Fruit fly (Drosophila melanogaster) whole organism, embryonic: ENCODE results near the gene CG34256.
A peak's percentile ranks its signal among the peaks of the same experiment; 100 is the strongest.

Experiments
- CG10321 ChIP-seq: fragments of 200-800 bp; sonication (Bioruptor generic); IDR thresholded peaks from 2 replicates; pipeline ENCODE4 v1.3.6; 2022; ENCODE audit warnings: missing biosample characterization, missing genetic modification characterization
- CG10366 ChIP-seq: fragments of 200-800 bp; sonication (Bioruptor generic); IDR thresholded peaks from 2 replicates; pipeline ENCODE4 v1.3.6; 2022; ENCODE audit warnings: missing biosample characterization, missing genetic modification characterization
- CG11085 ChIP-seq: fragments of 200-800 bp; sonication (Bioruptor generic); IDR thresholded peaks from 2 replicates; pipeline ENCODE4 v1.3.6; 2022; ENCODE audit warnings: missing biosample characterization, missing genetic modification characterization
- CG13123 ChIP-seq: fragments of 200-800 bp; sonication (Bioruptor generic); optimal IDR thresholded peaks from 2 replicates; lab custom pipeline; 2016; ENCODE audit warnings: missing biosample characterization, missing genetic modification characterization
- CG14014 ChIP-seq: fragments of 200-800 bp; sonication (Bioruptor generic); IDR thresholded peaks from 2 replicates; pipeline ENCODE4 v1.3.6; 2022; ENCODE audit warnings: missing biosample characterization, missing genetic modification characterization
- CG14441 ChIP-seq: fragments of 200-800 bp; sonication (Bioruptor generic); IDR thresholded peaks from 2 replicates; pipeline ENCODE4 v1.3.6; 2022; ENCODE audit warnings: missing biosample characterization, missing genetic modification characterization
- CG14710 ChIP-seq: fragments of 200-800 bp; sonication (Bioruptor generic); optimal IDR thresholded peaks from 3 replicates; lab custom pipeline; 2019; ENCODE audit warnings: missing biosample characterization, mild to moderate bottlenecking, missing genetic modification characterization, moderate library complexity
- CG15479 ChIP-seq: fragments of 200-800 bp; sonication (Bioruptor generic); optimal IDR thresholded peaks from 3 replicates; lab custom pipeline; 2019; ENCODE audit warnings: missing biosample characterization, mild to moderate bottlenecking, missing genetic modification characterization, moderate library complexity
- CG17568 ChIP-seq: fragments of 200-800 bp; sonication (Bioruptor generic); optimal IDR thresholded peaks from 2 replicates; lab custom pipeline; 2018; ENCODE audit warnings: missing biosample characterization, mild to moderate bottlenecking, missing genetic modification characterization, moderate library complexity
- CG2116 ChIP-seq: fragments of 200-800 bp; sonication (Bioruptor generic); optimal IDR thresholded peaks from 3 replicates; lab custom pipeline; 2018; ENCODE audit warnings: missing biosample characterization, mild to moderate bottlenecking, missing genetic modification characterization
- CG2712 ChIP-seq: fragments of 200-800 bp; optimal IDR thresholded peaks from 3 replicates; lab custom pipeline; 2019; ENCODE audit warnings: missing biosample characterization, mild to moderate bottlenecking, missing genetic modification characterization, moderate library complexity
- CG3163 ChIP-seq: fragments of 200-800 bp; sonication (Bioruptor generic); optimal IDR thresholded peaks from 3 replicates; lab custom pipeline; 2016; ENCODE audit warnings: missing biosample characterization, missing genetic modification characterization
- CG3726 ChIP-seq: fragments of 200-800 bp; sonication (Bioruptor generic); IDR thresholded peaks from 3 replicates; pipeline ENCODE4, ENCODE4 v1.3.6; 2022; ENCODE audit warnings: missing biosample characterization, missing genetic modification characterization
- CG4730 ChIP-seq: fragments of 200-800 bp; sonication (Bioruptor generic); IDR thresholded peaks from 2 replicates; pipeline ENCODE4 v1.3.6; 2022; ENCODE audit warnings: missing biosample characterization, missing genetic modification characterization
- CG5245 ChIP-seq: fragments of 200-800 bp; sonication (Bioruptor generic); optimal IDR thresholded peaks from 3 replicates; lab custom pipeline; 2016; ENCODE audit warnings: missing biosample characterization, missing genetic modification characterization
- CG6272 ChIP-seq: fragments of 200-800 bp; sonication (Bioruptor generic); IDR thresholded peaks from 2 replicates; pipeline ENCODE4 v1.3.6; 2022; ENCODE audit warnings: missing biosample characterization, missing genetic modification characterization
- CG7372 ChIP-seq: fragments of 200-800 bp; sonication (Bioruptor generic); IDR thresholded peaks from 2 replicates; pipeline ENCODE4 v1.3.6; 2022; ENCODE audit warnings: missing biosample characterization, missing genetic modification characterization
- CG7745 ChIP-seq: fragments of 200-800 bp; sonication (Bioruptor generic); optimal IDR thresholded peaks from 2 replicates; lab custom pipeline; 2018; ENCODE audit warnings: missing biosample characterization, mild to moderate bottlenecking, missing genetic modification characterization, moderate library complexity
- CG8281 ChIP-seq: fragments of 200-800 bp; sonication (Bioruptor generic); optimal IDR thresholded peaks from 2 replicates; lab custom pipeline; 2018; ENCODE audit warnings: missing biosample characterization, mild to moderate bottlenecking, missing genetic modification characterization, moderate library complexity
- CG8290 ChIP-seq, 3 experiments: fragments of 200-800 bp; sonication (Bioruptor generic); optimal IDR thresholded peaks; 2 replicates each; lab custom pipeline; 2016 to 2019; ENCODE audit warnings: missing biosample characterization in 3 of 3, missing genetic modification characterization in 3 of 3, mild to moderate bottlenecking in 2 of 3, moderate library complexity in 1 of 3
- CG8359 ChIP-seq: fragments of 200-800 bp; sonication (Bioruptor generic); optimal IDR thresholded peaks from 2 replicates; lab custom pipeline; 2017; ENCODE audit warnings: missing biosample characterization, mild to moderate bottlenecking, missing genetic modification characterization, borderline replicate concordance
- E2f1 ChIP-seq: fragments of 200-800 bp; sonication (Bioruptor generic); IDR thresholded peaks from 2 replicates; pipeline ENCODE4 v1.3.6; 2022; ENCODE audit warnings: missing biosample characterization, missing genetic modification characterization
- Eip74EF ChIP-seq, 2 experiments: fragments of 200-800 bp in 1 of 2; fragments of >200 bp in 1 of 2; sonication (Bioruptor generic) in 1 of 2; optimal IDR thresholded peaks; 2 replicates each; lab custom pipeline; 2017 to 2019; ENCODE audit warnings: missing biosample characterization in 2 of 2, missing genetic modification characterization in 2 of 2, mild to moderate bottlenecking in 1 of 2, moderate library complexity in 1 of 2
- Fer1 ChIP-seq: fragments of 200-800 bp; sonication (Bioruptor generic); optimal IDR thresholded peaks from 2 replicates; lab custom pipeline; 2017; ENCODE audit warnings: missing biosample characterization, mild to moderate bottlenecking, missing genetic modification characterization
- GATAe ChIP-seq: fragments of 200-800 bp; sonication (Bioruptor generic); conservative IDR thresholded peaks from 2 replicates; pipeline ENCODE4 v1.3.6; 2022; ENCODE audit warnings: missing biosample characterization, missing genetic modification characterization
- HmgZ ChIP-seq: fragments of 200-800 bp; sonication (Bioruptor generic); optimal IDR thresholded peaks from 2 replicates; lab custom pipeline; 2018; ENCODE audit warnings: missing biosample characterization, mild to moderate bottlenecking, missing genetic modification characterization
- Mes4 ChIP-seq: fragments of 200-800 bp; sonication (Bioruptor generic); optimal IDR thresholded peaks from 2 replicates; lab custom pipeline; 2016; ENCODE audit warnings: missing biosample characterization, missing genetic modification characterization
- Optix ChIP-seq: fragments of 200-800 bp; sonication (Bioruptor generic); IDR thresholded peaks from 3 replicates; pipeline ENCODE4 v1.3.6; 2022; ENCODE audit warnings: missing biosample characterization, missing genetic modification characterization
- Spps ChIP-seq: fragments of 200-800 bp; sonication (Bioruptor generic); optimal IDR thresholded peaks from 2 replicates; lab custom pipeline; 2018; ENCODE audit warnings: missing biosample characterization, mild to moderate bottlenecking, missing genetic modification characterization
- br ChIP-seq: fragments of >200 bp; optimal IDR thresholded peaks from 2 replicates; lab custom pipeline; 2017
- chm ChIP-seq: fragments of 200-800 bp; sonication (Bioruptor generic); IDR thresholded peaks from 2 replicates; pipeline ENCODE4 v1.3.6; 2022; ENCODE audit warnings: missing biosample characterization, missing genetic modification characterization
- dmrt99B ChIP-seq: fragments of 200-800 bp; sonication (Bioruptor generic); optimal IDR thresholded peaks from 2 replicates; lab custom pipeline; 2018; ENCODE audit warnings: missing biosample characterization, mild to moderate bottlenecking, missing genetic modification characterization, moderate library complexity
- ems ChIP-seq: fragments of 200-800 bp; sonication (Bioruptor generic); optimal IDR thresholded peaks from 3 replicates; lab custom pipeline; 2016; ENCODE audit warnings: missing biosample characterization, missing genetic modification characterization
- esg ChIP-seq: fragments of 200-800 bp; sonication (Bioruptor generic); conservative IDR thresholded peaks from 2 replicates; pipeline ENCODE4 v1.3.6; 2022; ENCODE audit warnings: missing biosample characterization, missing genetic modification characterization
- fd102C ChIP-seq: fragments of 200-800 bp; sonication (Bioruptor generic); optimal IDR thresholded peaks from 2 replicates; lab custom pipeline; 2018; ENCODE audit warnings: missing biosample characterization, mild to moderate bottlenecking, missing genetic modification characterization, moderate library complexity
- fru ChIP-seq: fragments of >200 bp; optimal IDR thresholded peaks from 2 replicates; lab custom pipeline; 2017
- grn ChIP-seq: fragments of 200-800 bp; sonication (Bioruptor generic); optimal IDR thresholded peaks from 3 replicates; lab custom pipeline; 2017; ENCODE audit warnings: missing biosample characterization, missing genetic modification characterization
- gsb ChIP-seq: fragments of 200-800 bp; sonication (Bioruptor generic); IDR thresholded peaks from 2 replicates; pipeline ENCODE4 v1.3.6; 2022; ENCODE audit warnings: missing biosample characterization, missing genetic modification characterization
- gt ChIP-seq: fragments of 200-800 bp; sonication (Bioruptor generic); IDR thresholded peaks from 2 replicates; pipeline ENCODE4 v1.3.6; 2022; ENCODE audit warnings: missing biosample characterization, missing genetic modification characterization
- mirr ChIP-seq: fragments of 200-800 bp; sonication (Bioruptor generic); optimal IDR thresholded peaks from 3 replicates; lab custom pipeline; 2018; ENCODE audit warnings: missing biosample characterization, mild to moderate bottlenecking, missing genetic modification characterization
- org-1 ChIP-seq: fragments of 200-800 bp; sonication (Bioruptor generic); optimal IDR thresholded peaks from 2 replicates; lab custom pipeline; 2017; ENCODE audit warnings: missing biosample characterization, missing genetic modification characterization
- pb ChIP-seq: fragments of 200-800 bp; sonication (Bioruptor generic); optimal IDR thresholded peaks from 3 replicates; lab custom pipeline; 2016; ENCODE audit warnings: missing biosample characterization, missing genetic modification characterization
- ranshi ChIP-seq: fragments of 200-800 bp; sonication (Bioruptor generic); IDR thresholded peaks from 2 replicates; pipeline ENCODE4 v1.3.6; 2022; ENCODE audit warnings: missing biosample characterization, missing genetic modification characterization
- sens ChIP-seq: fragments of 200-800 bp; sonication (Bioruptor generic); peaks from one replicate; lab custom pipeline; 2016; ENCODE audit warnings: missing biosample characterization, missing genetic modification characterization
- sima ChIP-seq: fragments of 200-800 bp; sonication (Bioruptor generic); optimal IDR thresholded peaks from 2 replicates; lab custom pipeline; 2016; ENCODE audit warnings: missing biosample characterization, missing genetic modification characterization
- tio ChIP-seq: fragments of 200-800 bp; sonication (Bioruptor generic); optimal IDR thresholded peaks from 2 replicates; lab custom pipeline; 2017; ENCODE audit warnings: missing biosample characterization, missing genetic modification characterization, inconsistent platforms
- toy ChIP-seq: fragments of 200-800 bp; sonication (Bioruptor generic); IDR thresholded peaks from 2 replicates; pipeline ENCODE4 v1.3.6; 2022; ENCODE audit warnings: missing biosample characterization, missing genetic modification characterization
- tx ChIP-seq: fragments of 200-800 bp; sonication (Bioruptor generic); optimal IDR thresholded peaks from 2 replicates; lab custom pipeline; 2016; ENCODE audit warnings: missing biosample characterization, missing genetic modification characterization
- unc-4 ChIP-seq: fragments of 200-800 bp; sonication (Bioruptor generic); IDR thresholded peaks from 2 replicates; pipeline ENCODE4 v1.3.6; 2022; ENCODE audit warnings: missing biosample characterization, missing genetic modification characterization; ENCODE audit not compliant: partially characterized antibody
- zen ChIP-seq: fragments of 200-800 bp; sonication (Bioruptor generic); optimal IDR thresholded peaks from 3 replicates; lab custom pipeline; 2018; ENCODE audit warnings: missing biosample characterization, mild to moderate bottlenecking, missing genetic modification characterization, moderate library complexity

Gene CG34256

DNA sequence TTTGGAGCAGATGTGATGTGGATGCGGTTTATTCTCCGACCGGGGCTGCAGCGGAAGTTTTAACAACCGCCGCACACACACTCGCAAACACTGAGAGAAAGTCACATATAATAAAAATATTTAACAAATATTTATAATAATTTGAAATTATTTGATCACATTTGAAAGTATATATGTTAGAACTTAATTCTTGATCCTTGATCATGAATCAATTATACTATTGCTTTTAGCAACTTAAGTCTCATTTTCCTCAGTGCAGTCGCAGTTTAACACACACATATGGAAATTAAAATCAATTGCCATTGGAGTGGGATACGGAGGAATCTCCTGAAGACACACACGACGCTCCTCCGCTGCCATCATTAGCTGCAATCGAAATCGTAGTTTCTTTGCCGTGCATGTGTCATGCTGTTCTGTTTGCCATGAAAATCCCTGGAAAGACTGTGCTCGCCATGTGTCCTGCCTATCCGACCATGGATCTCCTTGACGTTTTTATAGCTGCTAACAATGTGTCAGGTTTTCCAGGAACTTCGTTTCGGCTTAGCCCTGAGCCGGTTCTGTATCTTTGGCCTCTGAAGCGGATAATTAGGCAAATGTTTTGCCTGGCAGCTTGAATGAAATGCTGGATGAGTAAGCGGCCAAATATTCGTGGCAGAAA, 43.7 kb upstream of the CG34256 start (continued):
- TF ChIP-seq Spps (peak; percentile 87), zen (tag; lab: Kevin White, UChicago) (peak; percentile 90), CG2712 (peak; percentile 94), CG14014 (GFP tag; lab: Robert Waterston, UW) (peak; percentile 28; the same call in 1 of the 2 replicates), CG14710 (tag; lab: Kevin White, UChicago) (peak; percentile 90), Optix (GFP tag; lab: Robert Waterston, UW) (peak; percentile 51; the same call in 1 of the 3 replicates), GATAe (no peak), mirr (GFP tag; lab: Kevin White, UChicago) (no peak), dmrt99B (tag; lab: Kevin White, UChicago) (peak; percentile 72), gsb (GFP tag; lab: Robert Waterston, UW) (no peak), CG8290 (GFP tag; optimal IDR thresholded peaks at IDR 0.05; lab: Kevin White, UChicago) (peak; percentile 57), CG8290 (tag; optimal IDR thresholded peaks at IDR 0.05; lab: Kevin White, UChicago) (peak in 1 of 2 experiments; percentile 60), fru (lab: Kevin White, UChicago) (no peak), tx (GFP tag; lab: Kevin White, UChicago) (no peak), CG2116 (GFP tag; lab: Kevin White, UChicago) (peak; percentile 28), CG10366 (GFP tag; lab: Robert Waterston, UW) (peak; percentile 60), CG13123 (GFP tag; lab: Kevin White, UChicago) (peak; percentile 47), sima (GFP tag; lab: Kevin White, UChicago) (no peak), ranshi (peak; percentile 73), CG8359 (peak; percentile 70), HmgZ (tag; lab: Kevin White, UChicago) (peak; percentile 23), CG8281 (tag; lab: Kevin White, UChicago) (peak; percentile 19), CG3163 (GFP tag; lab: Kevin White, UChicago) (no peak), CG7372 (GFP tag; lab: Robert Waterston, UW) (peak; percentile 55), chm (GFP tag; lab: Robert Waterston, UW) (peak; percentile 80; the same call in 1 of the 2 replicates), CG4730 (GFP tag; lab: Robert Waterston, UW) (peak; percentile 35; the same call in 1 of the 2 replicates), CG3726 (GFP tag; lab: Robert Waterston, UW) (peak; percentile 44; the same call in 1 of the 3 replicates), CG10321 (GFP tag; lab: Robert Waterston, UW) (no peak), CG5245 (peak; percentile 56), br (lab: Kevin White, UChicago) (no peak), esg (GFP tag; lab: Robert Waterston, UW) (peak; percentile 55), gt (GFP tag; lab: Robert Waterston, UW) (no peak; the same call in 1 of the 2 replicates), pb (GFP tag; lab: Kevin White, UChicago) (no peak), Mes4 (GFP tag; lab: Kevin White, UChicago) (no peak), CG6272 (GFP tag; lab: Robert Waterston, UW) (peak; percentile 40; the same call in 1 of the 2 replicates), Fer1 (GFP tag; lab: Kevin White, UChicago) (peak; percentile 3), org-1 (peak; percentile 31), CG15479 (GFP tag; lab: Kevin White, UChicago) (peak; percentile 19), fd102C (GFP tag; lab: Kevin White, UChicago) (peak; percentile 87), sens (GFP tag; lab: Kevin White, UChicago) (peak; percentile 92), CG17568 (GFP tag; lab: Kevin White, UChicago) (peak; percentile 43), CG11085 (GFP tag; lab: Robert Waterston, UW) (no peak), CG7745 (tag; lab: Kevin White, UChicago) (peak; percentile 43), ems (no peak), toy (GFP tag; lab: Robert Waterston, UW) (no peak), grn (GFP tag; lab: Kevin White, UChicago) (no peak), Eip74EF (GFP tag; optimal IDR thresholded peaks at IDR 0.05; lab: Kevin White, UChicago) (peak in 1 of 2 experiments; percentile 31), CG14441 (GFP tag; lab: Robert Waterston, UW) (no peak), tio (peak; percentile 27), unc-4 (no peak), E2f1 (GFP tag; lab: Robert Waterston, UW) (no peak)
